Worm (Caenorhabditis elegans): ENCODE results near the gene ZC84.7.

- TF ChIP-seq atf-7 (tag; optimal IDR thresholded peaks at IDR 0.05) (no peak), lin-35 (GFP tag; optimal IDR thresholded peaks at IDR 0.05) (no peak)
These were observed 24.3 kb upstream of the ZC84.7 start, which contains the start of gene ptr-9 for ce11 chrIII:9161553-9161952.
